Fruit fly (Drosophila melanogaster) whole organism, embryonic: Measurements from ENCODE around the gene Ac76E.
A peak's percentile ranks its signal among the peaks of the same experiment; 100 is the strongest.

Experiments
- Abd-B ChIP-seq: fragments of 200-800 bp; sonication (Bioruptor generic); optimal IDR thresholded peaks from 2 replicates; lab custom pipeline; 2018; ENCODE audit warnings: missing biosample characterization, mild to moderate bottlenecking, missing genetic modification characterization, moderate library complexity
- Antp ChIP-seq: fragments of 200-800 bp; sonication (Bioruptor generic); optimal IDR thresholded peaks from 3 replicates; lab custom pipeline; 2016; ENCODE audit warnings: missing biosample characterization, missing genetic modification characterization
- Atf3 ChIP-seq: fragments of 200-800 bp; sonication (Bioruptor generic); optimal IDR thresholded peaks from 3 replicates; lab custom pipeline; 2016; ENCODE audit warnings: missing biosample characterization, missing genetic modification characterization
- CG10543 ChIP-seq: fragments of 200-800 bp; sonication (Bioruptor generic); optimal IDR thresholded peaks from 3 replicates; lab custom pipeline; 2017; ENCODE audit warnings: missing biosample characterization, mild to moderate bottlenecking, missing genetic modification characterization, moderate library complexity
- CG1233 ChIP-seq: fragments of 200-800 bp; sonication (Bioruptor generic); optimal IDR thresholded peaks from 4 replicates; lab custom pipeline; 2018; ENCODE audit warnings: missing biosample characterization, mild to moderate bottlenecking, missing genetic modification characterization
- CG12769 ChIP-seq: fragments of 200-800 bp; sonication (Bioruptor generic); optimal IDR thresholded peaks from 2 replicates; lab custom pipeline; 2019; ENCODE audit warnings: missing biosample characterization, mild to moderate bottlenecking, missing genetic modification characterization, moderate library complexity
- CG13894 ChIP-seq: fragments of 200-800 bp; sonication (Bioruptor generic); optimal IDR thresholded peaks from 3 replicates; lab custom pipeline; 2018; ENCODE audit warnings: missing biosample characterization, mild to moderate bottlenecking, missing genetic modification characterization, moderate library complexity
- CG15479 ChIP-seq: fragments of 200-800 bp; sonication (Bioruptor generic); optimal IDR thresholded peaks from 3 replicates; lab custom pipeline; 2019; ENCODE audit warnings: missing biosample characterization, mild to moderate bottlenecking, missing genetic modification characterization, moderate library complexity
- CG16813 ChIP-seq: fragments of 200-800 bp; sonication (Bioruptor generic); IDR thresholded peaks from 3 replicates; pipeline ENCODE4 v1.3.6; 2022; ENCODE audit warnings: missing biosample characterization, missing genetic modification characterization; ENCODE audit not compliant: partially characterized antibody
- CG16815 ChIP-seq: fragments of 200-800 bp; sonication (Bioruptor generic); optimal IDR thresholded peaks from 3 replicates; lab custom pipeline; 2017; ENCODE audit warnings: missing biosample characterization, mild to moderate bottlenecking, missing genetic modification characterization
- CG17361 ChIP-seq: fragments of 200-800 bp; sonication (Bioruptor generic); IDR thresholded peaks from 3 replicates; pipeline ENCODE4 v1.3.6; 2022; ENCODE audit warnings: missing biosample characterization, missing genetic modification characterization
- CG17829 ChIP-seq: fragments of 200-800 bp; optimal IDR thresholded peaks from 2 replicates; lab custom pipeline; 2019; ENCODE audit warnings: missing biosample characterization, mild to moderate bottlenecking, missing genetic modification characterization, moderate library complexity
- CG32772 ChIP-seq: fragments of 200-800 bp; sonication (Bioruptor generic); IDR thresholded peaks from 2 replicates; pipeline ENCODE4 v1.3.6; 2022; ENCODE audit warnings: missing biosample characterization, missing genetic modification characterization
- CG33557 ChIP-seq: fragments of 200-800 bp; sonication (Bioruptor generic); optimal IDR thresholded peaks from 2 replicates; lab custom pipeline; 2019; ENCODE audit warnings: missing biosample characterization, mild to moderate bottlenecking, missing genetic modification characterization, moderate library complexity
- CG34376 ChIP-seq: fragments of 200-800 bp; sonication (Bioruptor generic); optimal IDR thresholded peaks from 2 replicates; lab custom pipeline; 2018; ENCODE audit warnings: missing biosample characterization, mild to moderate bottlenecking, missing genetic modification characterization
- CG5953 ChIP-seq: fragments of 200-800 bp; sonication (Bioruptor generic); IDR thresholded peaks from 2 replicates; pipeline ENCODE4 v1.3.6; 2022; ENCODE audit warnings: missing biosample characterization, missing genetic modification characterization
- CG6689 ChIP-seq: fragments of 200-800 bp; sonication (Bioruptor generic); IDR thresholded peaks from 2 replicates; pipeline ENCODE4 v1.3.6; 2022; ENCODE audit warnings: missing biosample characterization, missing genetic modification characterization
- CG7786 ChIP-seq: fragments of 200-800 bp; sonication (Bioruptor generic); optimal IDR thresholded peaks from 2 replicates; lab custom pipeline; 2016; ENCODE audit warnings: missing biosample characterization, missing genetic modification characterization
- Dek ChIP-seq: fragments of 200-800 bp; sonication (Bioruptor generic); optimal IDR thresholded peaks from 3 replicates; lab custom pipeline; 2019; ENCODE audit warnings: missing biosample characterization, mild to moderate bottlenecking, missing genetic modification characterization, moderate library complexity
- Eip74EF ChIP-seq, 2 experiments: fragments of 200-800 bp in 1 of 2; fragments of >200 bp in 1 of 2; sonication (Bioruptor generic) in 1 of 2; optimal IDR thresholded peaks; 2 replicates each; lab custom pipeline; 2017 to 2019; ENCODE audit warnings: missing biosample characterization in 2 of 2, missing genetic modification characterization in 2 of 2, mild to moderate bottlenecking in 1 of 2, moderate library complexity in 1 of 2
- Ets65A ChIP-seq: fragments of 200-800 bp; sonication (Bioruptor generic); peaks from one replicate; lab custom pipeline; 2016; ENCODE audit warnings: missing biosample characterization, missing genetic modification characterization
- Ets97D ChIP-seq: fragments of 200-800 bp; sonication (Bioruptor generic); optimal IDR thresholded peaks from 3 replicates; lab custom pipeline; 2016; ENCODE audit warnings: missing biosample characterization, missing genetic modification characterization
- GATAe ChIP-seq: fragments of 200-800 bp; sonication (Bioruptor generic); conservative IDR thresholded peaks from 2 replicates; pipeline ENCODE4 v1.3.6; 2022; ENCODE audit warnings: missing biosample characterization, missing genetic modification characterization
- Hey ChIP-seq: fragments of 200-800 bp; sonication (Bioruptor generic); optimal IDR thresholded peaks from 3 replicates; lab custom pipeline; 2018; ENCODE audit warnings: missing biosample characterization, mild to moderate bottlenecking, missing genetic modification characterization
- MESR4 ChIP-seq: fragments of 200-800 bp; sonication (Bioruptor generic); optimal IDR thresholded peaks from 2 replicates; lab custom pipeline; 2018; ENCODE audit warnings: missing biosample characterization, mild to moderate bottlenecking, missing genetic modification characterization, moderate library complexity
- Max ChIP-seq: fragments of 200-800 bp; sonication (Bioruptor generic); optimal IDR thresholded peaks from 2 replicates; lab custom pipeline; 2016; ENCODE audit warnings: missing biosample characterization, mild to moderate bottlenecking, missing genetic modification characterization
- Med ChIP-seq: fragments of 200-800 bp; sonication (Bioruptor generic); peaks from one replicate; lab custom pipeline; 2016; ENCODE audit warnings: missing biosample characterization, missing genetic modification characterization, mild to moderate bottlenecking, inconsistent platforms, moderate library complexity
- Nf-YC ChIP-seq: fragments of 200-800 bp; optimal IDR thresholded peaks from 3 replicates; lab custom pipeline; 2019; ENCODE audit warnings: missing biosample characterization, mild to moderate bottlenecking, missing genetic modification characterization, moderate library complexity
- PHDP ChIP-seq: fragments of 200-800 bp; sonication (Bioruptor generic); optimal IDR thresholded peaks from 3 replicates; lab custom pipeline; 2018; ENCODE audit warnings: missing biosample characterization, mild to moderate bottlenecking, missing genetic modification characterization, moderate library complexity
- Pdp1 ChIP-seq, 2 experiments: fragments of 200-800 bp; sonication (Bioruptor generic); optimal IDR thresholded peaks; 3 replicates each; lab custom pipeline; 2016; ENCODE audit warnings: missing biosample characterization in 2 of 2, missing genetic modification characterization in 2 of 2, mild to moderate bottlenecking in 1 of 2, moderate library complexity in 1 of 2
- Six4 ChIP-seq: fragments of 200-800 bp; sonication (Bioruptor generic); optimal IDR thresholded peaks from 2 replicates; lab custom pipeline; 2016; ENCODE audit warnings: missing biosample characterization, missing genetic modification characterization
- Sry-β ChIP-seq: fragments of 200-800 bp; sonication (Bioruptor generic); optimal IDR thresholded peaks from 2 replicates; lab custom pipeline; 2018; ENCODE audit warnings: missing biosample characterization, mild to moderate bottlenecking, missing genetic modification characterization, moderate library complexity
- chinmo ChIP-seq: fragments of 200-800 bp; sonication (Bioruptor generic); IDR thresholded peaks from 4 replicates; pipeline ENCODE4 v1.3.6; 2022; ENCODE audit warnings: missing biosample characterization, missing genetic modification characterization; ENCODE audit not compliant: partially characterized antibody
- ci ChIP-seq: fragments of 200-800 bp; sonication (Bioruptor generic); IDR thresholded peaks from 3 replicates; pipeline ENCODE4 v1.3.6; 2022; ENCODE audit warnings: missing biosample characterization, missing genetic modification characterization
- crol ChIP-seq: fragments of 200-800 bp; sonication (Bioruptor generic); IDR thresholded peaks from 2 replicates; pipeline ENCODE4 v1.3.6; 2022; ENCODE audit warnings: missing biosample characterization, missing genetic modification characterization
- disco-r ChIP-seq: fragments of 200-800 bp; sonication (Bioruptor generic); optimal IDR thresholded peaks from 2 replicates; lab custom pipeline; 2016; ENCODE audit warnings: missing biosample characterization, missing genetic modification characterization
- grau ChIP-seq: fragments of 200-800 bp; optimal IDR thresholded peaks from 3 replicates; lab custom pipeline; 2019; ENCODE audit warnings: missing biosample characterization, mild to moderate bottlenecking, missing genetic modification characterization, moderate library complexity
- lmd ChIP-seq: fragments of 200-800 bp; sonication (Bioruptor generic); IDR thresholded peaks from 2 replicates; pipeline ENCODE4 v1.3.6; 2022; ENCODE audit warnings: missing biosample characterization, missing genetic modification characterization
- luna ChIP-seq: fragments of 200-800 bp; sonication (Bioruptor generic); optimal IDR thresholded peaks from 2 replicates; lab custom pipeline; 2016; ENCODE audit warnings: missing biosample characterization, missing genetic modification characterization
- nerfin-2 ChIP-seq: fragments of 200-800 bp; sonication (Bioruptor generic); IDR thresholded peaks from 2 replicates; pipeline ENCODE4 v1.3.6; 2022; ENCODE audit warnings: missing biosample characterization, missing genetic modification characterization; ENCODE audit not compliant: partially characterized antibody
- pros ChIP-seq: fragments of 200-800 bp; sonication (Bioruptor generic); optimal IDR thresholded peaks from 3 replicates; lab custom pipeline; 2019; ENCODE audit warnings: missing biosample characterization, mild to moderate bottlenecking, missing genetic modification characterization, moderate library complexity
- pzg ChIP-seq: fragments of 200-800 bp; sonication (Bioruptor generic); optimal IDR thresholded peaks from 3 replicates; lab custom pipeline; 2018; ENCODE audit warnings: missing biosample characterization, mild to moderate bottlenecking, missing genetic modification characterization, moderate library complexity
- tin ChIP-seq: fragments of 200-800 bp; sonication (Bioruptor generic); optimal IDR thresholded peaks from 3 replicates; lab custom pipeline; 2016; ENCODE audit warnings: missing biosample characterization, missing genetic modification characterization
- ttk ChIP-seq: fragments of 200-800 bp; sonication (Bioruptor generic); IDR thresholded peaks from 2 replicates; pipeline ENCODE4 v2.1.2; 2022; ENCODE audit warnings: missing biosample characterization, missing genetic modification characterization
- wdn ChIP-seq: fragments of 200-800 bp; sonication (Bioruptor generic); IDR thresholded peaks from 2 replicates; pipeline ENCODE4 v1.3.6; 2022; ENCODE audit warnings: missing biosample characterization, missing genetic modification characterization
- wor ChIP-seq: fragments of 200-800 bp; sonication (Bioruptor generic); IDR thresholded peaks from 2 replicates; pipeline ENCODE4 v1.3.6; 2022; ENCODE audit warnings: missing biosample characterization, missing genetic modification characterization
- z ChIP-seq: fragments of 200-800 bp; sonication (Bioruptor generic); IDR thresholded peaks from 3 replicates; pipeline ENCODE4 v1.3.6; 2022; ENCODE audit warnings: missing biosample characterization, missing genetic modification characterization

The Ac76E gene

dm6 chr3L:19928435-19929011, 10.6 kb upstream of the Ac76E start, which contains the start of the genes CG8004 and RhoGDI (continued):
- TF ChIP-seq Ets97D (GFP tag; lab: Kevin White, UChicago) (peak; percentile 82), Antp (peak; percentile 61), Sry-β (GFP tag; lab: Kevin White, UChicago) (no peak), Nf-YC (peak; percentile 53), Ets65A (peak; percentile 91), CG1233 (GFP tag; lab: Kevin White, UChicago) (no peak), nerfin-2 (GFP tag; lab: Robert Waterston, UW) (no peak), tin (GFP tag; lab: Kevin White, UChicago) (peak; percentile 75), wor (GFP tag; lab: Robert Waterston, UW) (no peak), luna (GFP tag; lab: Kevin White, UChicago) (no peak), CG7786 (GFP tag; lab: Kevin White, UChicago) (peak; percentile 74), ci (peak; percentile 67; the same call in 2 of the 3 replicates), CG13894 (tag; lab: Kevin White, UChicago) (peak; percentile 64), wdn (GFP tag; lab: Robert Waterston, UW) (peak; percentile 46; the same call in 1 of the 2 replicates)
- TF ChIP-seq, all 482 proteins: peak for 276

dm6 chr3L:19929051-19929718, 9.9 kb upstream of the Ac76E start:
- TF ChIP-seq Pdp1 (GFP tag; optimal IDR thresholded peaks at IDR 0.05; lab: Kevin White, UChicago) = no peak
- no peak for TF ChIP-seq Dek (tag; lab: Kevin White, UChicago)
- TF ChIP-seq Six4 = no peak
- no peak for TF ChIP-seq CG6689
- TF ChIP-seq z (GFP tag; lab: Robert Waterston, UW) = no peak
- no peak for TF ChIP-seq CG15479 (GFP tag; lab: Kevin White, UChicago)
- TF ChIP-seq CG34376 (GFP tag; lab: Kevin White, UChicago) = no peak
- peak; percentile 84 for TF ChIP-seq crol (GFP tag; lab: Robert Waterston, UW)
- TF ChIP-seq chinmo (GFP tag; lab: Robert Waterston, UW) = peak; percentile 74; the same call in 1 of the 4 replicates
- TF ChIP-seq GATAe (GFP tag; lab: Robert Waterston, UW) = no peak
- TF ChIP-seq MESR4 (GFP tag; lab: Kevin White, UChicago) = no peak
- TF ChIP-seq PHDP (tag; lab: Kevin White, UChicago) = peak; percentile 32
- TF ChIP-seq Atf3 (GFP tag; lab: Kevin White, UChicago) = no peak
- no peak for TF ChIP-seq CG17829
- TF ChIP-seq CG10543 (GFP tag; lab: Kevin White, UChicago) = no peak
- peak; percentile 3 for TF ChIP-seq pros (GFP tag; lab: Kevin White, UChicago)
- TF ChIP-seq CG16815 (GFP tag; lab: Kevin White, UChicago) = no peak
- peak in 1 of 2 experiments; percentile 16 for TF ChIP-seq Eip74EF (GFP tag; optimal IDR thresholded peaks at IDR 0.05; lab: Kevin White, UChicago)
- no peak for TF ChIP-seq lmd (GFP tag; lab: Robert Waterston, UW)
- TF ChIP-seq Hey = no peak
- TF ChIP-seq Med = peak; percentile 59
- TF ChIP-seq Abd-B (GFP tag; lab: Kevin White, UChicago) = no peak
- no peak for TF ChIP-seq ttk (GFP tag; lab: Robert Waterston, UW)
- TF ChIP-seq CG17361 (GFP tag; lab: Robert Waterston, UW) = peak; percentile 39; the same call in 1 of the 3 replicates
- TF ChIP-seq grau (tag; lab: Kevin White, UChicago) = peak; percentile 60
- no peak for TF ChIP-seq disco-r (GFP tag; lab: Kevin White, UChicago)
- TF ChIP-seq CG12769 (tag; lab: Kevin White, UChicago) = peak; percentile 58
- TF ChIP-seq CG33557 = peak; percentile 16
- TF ChIP-seq CG16813 (GFP tag; lab: Robert Waterston, UW) = no peak
- TF ChIP-seq CG5953 = no peak
- no peak for TF ChIP-seq pzg (GFP tag; lab: Kevin White, UChicago)
- no peak for TF ChIP-seq wdn (GFP tag; lab: Robert Waterston, UW)
- 0 out of 2 replicates have a peak, but pooled peaks have one; percentile 21 for TF ChIP-seq CG32772
- no peak for TF ChIP-seq Max (GFP tag; lab: Kevin White, UChicago)
